Fruit fly (Drosophila melanogaster): ENCODE data around the gene Tdh.

Tdh gene

dm6 chr3L:20494780-20495591, 28.2 kb downstream of the Tdh start, which contains the start of gene ZnT77C (continued):
- 0 out of 3 replicates have a peak, but pooled peaks have one; percentile 31 for TF ChIP-seq CG17361 (GFP tag; IDR thresholded peaks at IDR 0.05)
- TF ChIP-seq nmo (GFP tag; optimal IDR thresholded peaks at IDR 0.05): peak; percentile 9
- peak; percentile 31 for TF ChIP-seq Sin3A (optimal IDR thresholded peaks at IDR 0.05)
- no peak for TF ChIP-seq CG9727 (GFP tag; optimal IDR thresholded peaks at IDR 0.05)
- TF ChIP-seq MBD-R2 (GFP tag; IDR thresholded peaks at IDR 0.05): peak; percentile 60
- peak; percentile 13 for TF ChIP-seq CG14710 (tag; optimal IDR thresholded peaks at IDR 0.05)
- no peak for TF ChIP-seq seq (GFP tag; IDR thresholded peaks at IDR 0.05)
- TF ChIP-seq CG17328 (GFP tag; IDR thresholded peaks at IDR 0.05): no peak
- TF ChIP-seq CG11560 (tag; IDR thresholded peaks at IDR 0.05): no peak
- TF ChIP-seq CG8359 (GFP tag; optimal IDR thresholded peaks at IDR 0.05; ENCODE audit: borderline replicate concordance): no peak
- TF ChIP-seq CG11723 (GFP tag; optimal IDR thresholded peaks at IDR 0.05): no peak
- no peak for TF ChIP-seq yki (optimal IDR thresholded peaks at IDR 0.05)
- TF ChIP-seq CG10366 (GFP tag; IDR thresholded peaks at IDR 0.05): no peak
- TF ChIP-seq Meics (GFP tag; optimal IDR thresholded peaks at IDR 0.05): no peak
- no peak for TF ChIP-seq TFAM (GFP tag; optimal IDR thresholded peaks at IDR 0.05)
- TF ChIP-seq CG33557 (GFP tag; optimal IDR thresholded peaks at IDR 0.05): no peak
- no peak for TF ChIP-seq Rfx (GFP tag; IDR thresholded peaks at IDR 0.05)
- TF ChIP-seq CG12659 (GFP tag; optimal IDR thresholded peaks at IDR 0.05): peak; percentile 22
- no peak for TF ChIP-seq CG32767 (GFP tag; IDR thresholded peaks at IDR 0.05)
- TF ChIP-seq Nf-YA (GFP tag; IDR thresholded peaks at IDR 0.05): no peak
- peak; percentile 33 for TF ChIP-seq CG10267 (tag; optimal IDR thresholded peaks at IDR 0.05)
- no peak for TF ChIP-seq CG4424 (GFP tag; optimal IDR thresholded peaks at IDR 0.05)
- no peak for TF ChIP-seq danr (GFP tag; IDR thresholded peaks at IDR 0.05)
- TF ChIP-seq bsh (GFP tag; optimal IDR thresholded peaks at IDR 0.05): no peak
- TF ChIP-seq kay (GFP tag; optimal IDR thresholded peaks at IDR 0.05): no peak
- TF ChIP-seq B-H1 (GFP tag; IDR thresholded peaks at IDR 0.05): no peak
- TF ChIP-seq crol (GFP tag; IDR thresholded peaks at IDR 0.05): no peak
- no peak for TF ChIP-seq gcm2 (GFP tag; optimal IDR thresholded peaks at IDR 0.05)
- TF ChIP-seq MESR4 (GFP tag; optimal IDR thresholded peaks at IDR 0.05): peak; percentile 79
- no peak for TF ChIP-seq bowl (GFP tag; IDR thresholded peaks at IDR 0.05)
- no peak for TF ChIP-seq H2.0 (GFP tag; IDR thresholded peaks at IDR 0.05)
- peak in 1 of 2 experiments; percentile 97 for TF ChIP-seq Pdp1 (GFP tag; optimal IDR thresholded peaks at IDR 0.05)
- no peak for TF ChIP-seq CG18599 (GFP tag; optimal IDR thresholded peaks at IDR 0.05)
- TF ChIP-seq fd64A (GFP tag; optimal IDR thresholded peaks at IDR 0.05): no peak
- TF ChIP-seq CG3847 (GFP tag; IDR thresholded peaks at IDR 0.05): peak; percentile 39; the same call in 1 of the 2 replicates
- TF ChIP-seq CG13775 (GFP tag; optimal IDR thresholded peaks at IDR 0.05): no peak
- no peak for TF ChIP-seq CG43689 (GFP tag; IDR thresholded peaks at IDR 0.05)
- TF ChIP-seq fd102C (GFP tag; optimal IDR thresholded peaks at IDR 0.05): no peak
- no peak for TF ChIP-seq CG1529 (GFP tag; optimal IDR thresholded peaks at IDR 0.05)
- TF ChIP-seq CG31388 (GFP tag; optimal IDR thresholded peaks at IDR 0.05): no peak
- TF ChIP-seq CG7963 (GFP tag; IDR thresholded peaks at IDR 0.05; ENCODE audit: partially characterized antibody): no peak
- TF ChIP-seq Mes4 (GFP tag; optimal IDR thresholded peaks at IDR 0.05): no peak
- peak; percentile 41 for TF ChIP-seq BEAF-32 (GFP tag; optimal IDR thresholded peaks at IDR 0.05)
- TF ChIP-seq chn (GFP tag; optimal IDR thresholded peaks at IDR 0.05): no peak
- no peak for TF ChIP-seq CG8388 (GFP tag; optimal IDR thresholded peaks at IDR 0.05)
- no peak for TF ChIP-seq ems (GFP tag; optimal IDR thresholded peaks at IDR 0.05)
- peak; percentile 32 for TF ChIP-seq CG2120 (GFP tag; optimal IDR thresholded peaks at IDR 0.05)
- no peak for TF ChIP-seq gcm (GFP tag; optimal IDR thresholded peaks at IDR 0.05)
- 0 out of 3 replicates have a peak, but pooled peaks have one; percentile 14 for TF ChIP-seq CG34422 (GFP tag; IDR thresholded peaks at IDR 0.05)
- TF ChIP-seq amos (GFP tag; IDR thresholded peaks at IDR 0.05; ENCODE audit: partially characterized antibody): peak; percentile 25; the same call in 1 of the 2 replicates
